Worm (Caenorhabditis elegans): Measurements from ENCODE around the gene F46C3.6.

ce11 chrX:11409457-11409856 lies 10.4 kb downstream of the F46C3.6 start:
- no peak for TF ChIP-seq ztf-4 (tag; optimal IDR thresholded peaks at IDR 0.05)
- TF ChIP-seq nhr-237 (tag; optimal IDR thresholded peaks at IDR 0.05) = no peak
- no peak for TF ChIP-seq egl-27 (tag; optimal IDR thresholded peaks at IDR 0.05)
- peak; percentile 66 for TF ChIP-seq fos-1 (tag; optimal IDR thresholded peaks at IDR 0.05)
- no peak for TF ChIP-seq snpc-4 (tag; optimal IDR thresholded peaks at IDR 0.05)
- TF ChIP-seq sma-3 (GFP tag; optimal IDR thresholded peaks at IDR 0.05) = peak; percentile 70
- no peak for TF ChIP-seq lin-13 (GFP tag; optimal IDR thresholded peaks at IDR 0.05)
- TF ChIP-seq ZK546.5 (tag; optimal IDR thresholded peaks at IDR 0.05) = no peak
- no peak for TF ChIP-seq nhr-6 (tag; optimal IDR thresholded peaks at IDR 0.05)
- no peak for TF ChIP-seq elt-1 (tag; optimal IDR thresholded peaks at IDR 0.05)
- no peak for TF ChIP-seq blmp-1 (tag; optimal IDR thresholded peaks at IDR 0.05; ENCODE audit: insufficient read depth)
- peak in 1 of 2 experiments; percentile 39 for TF ChIP-seq lsy-2 (tag; optimal IDR thresholded peaks at IDR 0.05)
- TF ChIP-seq unc-55 (GFP tag; optimal IDR thresholded peaks at IDR 0.05) = no peak
- TF ChIP-seq unc-39 (tag; optimal IDR thresholded peaks at IDR 0.05) = no peak
